Fruit fly (Drosophila melanogaster) whole organism, prepupa: ENCODE measurements around the gene CG7218.

Source experiments
- CG11294 ChIP-seq: fragments of 200-800 bp; sonication (Bioruptor generic); IDR thresholded peaks from 2 replicates; pipeline ENCODE4 v1.3.6; 2022; ENCODE audit warnings: missing biosample characterization, missing genetic modification characterization
- CG11762 ChIP-seq: fragments of 200-800 bp; sonication (Bioruptor generic); optimal IDR thresholded peaks from 3 replicates; lab custom pipeline; 2016; ENCODE audit warnings: missing biosample characterization, missing genetic modification characterization; ENCODE audit not compliant: insufficient read depth
- CG11902 ChIP-seq: fragments of 200-800 bp; sonication (Bioruptor generic); optimal IDR thresholded peaks from 3 replicates; lab custom pipeline; 2016; ENCODE audit warnings: missing biosample characterization, missing genetic modification characterization
- CG15336 ChIP-seq: fragments of 200-800 bp; sonication (Bioruptor generic); IDR thresholded peaks from 2 replicates; pipeline ENCODE4 v1.3.6; 2022; ENCODE audit warnings: missing biosample characterization, missing genetic modification characterization
- CG1621 ChIP-seq: fragments of 200-800 bp; sonication (Bioruptor generic); optimal IDR thresholded peaks from 3 replicates; lab custom pipeline; 2018; ENCODE audit warnings: missing biosample characterization, mild to moderate bottlenecking, missing genetic modification characterization
- CG16779 ChIP-seq: fragments of 200-800 bp; sonication (Bioruptor generic); optimal IDR thresholded peaks from 3 replicates; lab custom pipeline; 2017; ENCODE audit warnings: missing biosample characterization, mild to moderate bottlenecking, missing genetic modification characterization
- CG3032 ChIP-seq: fragments of 200-800 bp; optimal IDR thresholded peaks from 2 replicates; lab custom pipeline; 2019; ENCODE audit warnings: missing biosample characterization, mild to moderate bottlenecking, missing genetic modification characterization, moderate library complexity
- CG31627 ChIP-seq: fragments of 200-800 bp; sonication (Bioruptor generic); optimal IDR thresholded peaks from 3 replicates; lab custom pipeline; 2016; ENCODE audit warnings: missing biosample characterization, missing genetic modification characterization
- CG3919 ChIP-seq: fragments of 200-800 bp; sonication (Bioruptor generic); optimal IDR thresholded peaks from 3 replicates; lab custom pipeline; 2016; ENCODE audit warnings: missing biosample characterization, missing genetic modification characterization
- CG4318 ChIP-seq: fragments of 200-800 bp; sonication (Bioruptor generic); optimal IDR thresholded peaks from 3 replicates; lab custom pipeline; 2017; ENCODE audit warnings: missing biosample characterization, mild to moderate bottlenecking, missing genetic modification characterization
- CG6276 ChIP-seq: fragments of 200-800 bp; sonication (Bioruptor generic); optimal IDR thresholded peaks from 2 replicates; lab custom pipeline; 2017; ENCODE audit warnings: missing biosample characterization, mild to moderate bottlenecking, missing genetic modification characterization
- CG6792 ChIP-seq: fragments of 200-800 bp; sonication (Bioruptor generic); optimal IDR thresholded peaks from 3 replicates; lab custom pipeline; 2016; ENCODE audit warnings: missing biosample characterization, missing genetic modification characterization
- CG6808 ChIP-seq: fragments of 200-800 bp; sonication (Bioruptor generic); optimal IDR thresholded peaks from 3 replicates; lab custom pipeline; 2017; ENCODE audit warnings: missing biosample characterization, missing genetic modification characterization, mild to moderate bottlenecking, moderate library complexity, missing genetic modification reagents
- CG6854 ChIP-seq: fragments of 200-800 bp; sonication (Bioruptor generic); optimal IDR thresholded peaks from 2 replicates; lab custom pipeline; 2017; ENCODE audit warnings: missing biosample characterization, mild to moderate bottlenecking, missing genetic modification characterization
- CG7368 ChIP-seq: fragments of 200-800 bp; sonication (Bioruptor generic); optimal IDR thresholded peaks from 3 replicates; lab custom pipeline; 2016; ENCODE audit warnings: missing biosample characterization, missing genetic modification characterization
- CG8119 ChIP-seq: fragments of 200-800 bp; sonication (Bioruptor generic); IDR thresholded peaks from 3 replicates; pipeline ENCODE4 v1.3.6; 2022; ENCODE audit warnings: missing biosample characterization, missing genetic modification characterization
- CG8319 ChIP-seq: fragments of 200-800 bp; sonication (Bioruptor generic); optimal IDR thresholded peaks from 3 replicates; lab custom pipeline; 2016; ENCODE audit warnings: missing biosample characterization, missing genetic modification characterization
- CG8632 ChIP-seq: fragments of 200-800 bp; sonication (Bioruptor generic); optimal IDR thresholded peaks from 3 replicates; lab custom pipeline; 2016; ENCODE audit warnings: missing biosample characterization, missing genetic modification characterization
- CG9139 ChIP-seq: fragments of 200-800 bp; sonication (Bioruptor generic); optimal IDR thresholded peaks from 3 replicates; lab custom pipeline; 2017; ENCODE audit warnings: missing biosample characterization, mild to moderate bottlenecking, missing genetic modification characterization
- Eip75B ChIP-seq: fragments of 200-800 bp; sonication (Bioruptor generic); optimal IDR thresholded peaks from 3 replicates; lab custom pipeline; 2016; ENCODE audit warnings: missing biosample characterization, missing genetic modification characterization
- Eip78C ChIP-seq: fragments of 200-800 bp; sonication (Bioruptor generic); peaks from one replicate; lab custom pipeline; 2016; ENCODE audit warnings: missing biosample characterization, missing genetic modification characterization
- Ets96B ChIP-seq: fragments of 200-800 bp; optimal IDR thresholded peaks from 2 replicates; lab custom pipeline; 2019; ENCODE audit warnings: missing biosample characterization, mild to moderate bottlenecking, missing genetic modification characterization, moderate library complexity
- Hr38 ChIP-seq: sonication (Bioruptor generic); optimal IDR thresholded peaks from 2 replicates; lab custom pipeline; 2016; ENCODE audit warnings: missing biosample characterization, missing genetic modification characterization
- Hr39 ChIP-seq: fragments of 200-800 bp; sonication (Bioruptor generic); optimal IDR thresholded peaks from 2 replicates; lab custom pipeline; 2016; ENCODE audit warnings: missing biosample characterization, missing genetic modification characterization
- Lpt ChIP-seq: fragments of 200-800 bp; sonication (Bioruptor generic); optimal IDR thresholded peaks from 3 replicates; lab custom pipeline; 2016; ENCODE audit warnings: missing biosample characterization, missing genetic modification characterization
- Sox102F ChIP-seq: fragments of 200-800 bp; sonication (Bioruptor generic); optimal IDR thresholded peaks from 2 replicates; lab custom pipeline; 2016; ENCODE audit warnings: missing biosample characterization, mild to moderate bottlenecking, missing genetic modification characterization
- Sox14 ChIP-seq: fragments of 200-800 bp; sonication (Bioruptor generic); optimal IDR thresholded peaks from 3 replicates; lab custom pipeline; 2016; ENCODE audit warnings: missing biosample characterization, missing genetic modification characterization
- Sox15 ChIP-seq: fragments of 200-800 bp; sonication (Bioruptor generic); optimal IDR thresholded peaks from 3 replicates; lab custom pipeline; 2016; ENCODE audit warnings: missing biosample characterization, missing genetic modification characterization
- achi ChIP-seq: fragments of 200-800 bp; sonication (Bioruptor generic); optimal IDR thresholded peaks from 3 replicates; lab custom pipeline; 2016; ENCODE audit warnings: missing biosample characterization, missing genetic modification characterization
- acj6 ChIP-seq: fragments of 200-800 bp; sonication (Bioruptor generic); optimal IDR thresholded peaks from 3 replicates; lab custom pipeline; 2016; ENCODE audit warnings: missing biosample characterization, missing genetic modification characterization
- cyc ChIP-seq: fragments of 200-800 bp; sonication (Bioruptor generic); optimal IDR thresholded peaks from 3 replicates; lab custom pipeline; 2016; ENCODE audit warnings: missing biosample characterization, missing genetic modification characterization
- dsx ChIP-seq: fragments of 200-800 bp; optimal IDR thresholded peaks from 3 replicates; lab custom pipeline; 2019; ENCODE audit warnings: missing biosample characterization, mild to moderate bottlenecking, missing genetic modification characterization, moderate library complexity; ENCODE audit not compliant: poor library complexity, severe bottlenecking
- eg ChIP-seq: fragments of 200-800 bp; sonication (Bioruptor generic); IDR thresholded peaks from 3 replicates; pipeline ENCODE4 v1.3.6; 2022; ENCODE audit warnings: missing biosample characterization, missing genetic modification characterization
- esn ChIP-seq: fragments of 200-800 bp; sonication (Bioruptor generic); optimal IDR thresholded peaks from 2 replicates; lab custom pipeline; 2016; ENCODE audit warnings: missing biosample characterization, mild to moderate bottlenecking, missing genetic modification characterization, moderate library complexity
- fd85E ChIP-seq: fragments of 200-800 bp; sonication (Bioruptor generic); optimal IDR thresholded peaks from 3 replicates; lab custom pipeline; 2016; ENCODE audit warnings: missing biosample characterization, missing genetic modification characterization
- fkh ChIP-seq: fragments of 200-800 bp; sonication (Bioruptor generic); optimal IDR thresholded peaks from 3 replicates; lab custom pipeline; 2017; ENCODE audit warnings: missing biosample characterization, mild to moderate bottlenecking, missing genetic modification characterization, moderate library complexity
- lz ChIP-seq: fragments of 200-800 bp; sonication (Bioruptor generic); optimal IDR thresholded peaks from 3 replicates; lab custom pipeline; 2016; ENCODE audit warnings: missing biosample characterization, missing genetic modification characterization
- net ChIP-seq: fragments of 200-800 bp; sonication (Bioruptor generic); optimal IDR thresholded peaks from 3 replicates; lab custom pipeline; 2016; ENCODE audit warnings: missing biosample characterization, missing genetic modification characterization
- pdm3 ChIP-seq: fragments of 200-800 bp; sonication (Bioruptor generic); optimal IDR thresholded peaks from 3 replicates; lab custom pipeline; 2016; ENCODE audit warnings: missing biosample characterization, missing genetic modification characterization
- salr ChIP-seq, 2 experiments: fragments of 200-800 bp; sonication (Bioruptor generic); optimal IDR thresholded peaks; 3 replicates each; lab custom pipeline; 2016 to 2018; ENCODE audit warnings: missing biosample characterization in 2 of 2, missing genetic modification characterization in 2 of 2, mild to moderate bottlenecking in 1 of 2
- spab ChIP-seq: fragments of 200-800 bp; sonication (Bioruptor generic); optimal IDR thresholded peaks from 2 replicates; lab custom pipeline; 2017; ENCODE audit warnings: missing biosample characterization, mild to moderate bottlenecking, missing genetic modification characterization, missing genetic modification reagents
- vri ChIP-seq: fragments of 200-800 bp; sonication (Bioruptor generic); optimal IDR thresholded peaks from 3 replicates; lab custom pipeline; 2016; ENCODE audit warnings: missing biosample characterization, mild to moderate bottlenecking, missing genetic modification characterization

Gene CG7218

DNA sequence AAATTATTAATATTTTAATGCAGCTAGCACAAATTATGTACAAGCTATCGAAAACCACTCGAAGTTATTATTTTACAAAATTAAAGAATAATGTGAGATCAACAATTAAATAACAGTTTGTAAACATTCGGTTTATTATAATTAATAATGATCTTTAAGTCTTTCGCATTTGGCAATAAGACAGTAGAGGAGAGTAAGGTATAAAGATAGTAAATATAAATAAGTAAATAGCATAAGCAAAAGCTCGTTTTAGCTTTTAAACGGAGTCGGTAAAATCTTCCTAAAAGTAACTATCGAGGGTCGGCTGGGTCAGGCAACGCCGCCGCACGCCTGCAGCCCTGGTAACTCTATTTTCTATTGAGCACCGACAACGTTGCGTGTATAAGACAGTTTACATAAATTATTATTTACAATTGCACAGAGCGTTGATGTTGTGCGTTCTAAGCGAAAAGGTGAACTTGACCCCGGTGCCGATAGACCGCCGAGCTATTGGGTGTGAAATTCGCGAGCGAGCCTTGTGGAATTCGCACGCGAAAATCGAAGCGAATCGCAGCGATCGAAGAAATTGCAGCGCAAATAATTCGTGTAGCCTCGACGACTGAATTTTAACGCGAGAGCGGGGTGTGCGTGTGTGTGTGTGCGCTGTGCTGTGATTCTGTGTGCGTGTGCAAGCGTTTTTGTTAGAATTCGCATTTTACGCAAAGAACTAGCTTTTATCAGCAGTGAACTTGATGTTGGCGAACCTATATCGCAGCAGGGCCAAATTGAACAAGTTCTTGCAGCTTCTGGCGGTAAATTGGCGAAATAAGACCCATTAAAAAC lies 3.4 kb upstream of the CG7218 start, which contains the start of gene wrd (continued):
- peak; percentile 19 for TF ChIP-seq cyc
- no peak for TF ChIP-seq CG11294 (GFP tag; lab: Robert Waterston, UW)
- no peak for TF ChIP-seq CG9139 (GFP tag; lab: Kevin White, UChicago)
- TF ChIP-seq CG6808 (GFP tag; lab: Kevin White, UChicago): no peak
- no peak for TF ChIP-seq dsx (GFP tag; lab: Kevin White, UChicago)
- no peak for TF ChIP-seq CG6854 (GFP tag; lab: Kevin White, UChicago)
- no peak for TF ChIP-seq Lpt
- peak; percentile 28 for TF ChIP-seq Hr39
- peak; percentile 11 for TF ChIP-seq vri
- no peak for TF ChIP-seq CG8632
- TF ChIP-seq, all 60 proteins: peak for 23

dm6 chr3R:18167173-18167415 lies 2.9 kb upstream of the CG7218 start, which contains the start of the genes CG7215 and Prx5:
CG7215 (minus strand) TSS chr3R:18167273.
Prx5 (minus strand) TSS chr3R:18167273.
- TF ChIP-seq Sox102F: no peak
- no peak for TF ChIP-seq CG8319 (GFP tag; lab: Kevin White, UChicago)
- TF ChIP-seq CG3919 (GFP tag; lab: Kevin White, UChicago): no peak
- no peak for TF ChIP-seq pdm3 (GFP tag; lab: Kevin White, UChicago)
- TF ChIP-seq CG7368 (GFP tag; lab: Kevin White, UChicago): no peak

DNA sequence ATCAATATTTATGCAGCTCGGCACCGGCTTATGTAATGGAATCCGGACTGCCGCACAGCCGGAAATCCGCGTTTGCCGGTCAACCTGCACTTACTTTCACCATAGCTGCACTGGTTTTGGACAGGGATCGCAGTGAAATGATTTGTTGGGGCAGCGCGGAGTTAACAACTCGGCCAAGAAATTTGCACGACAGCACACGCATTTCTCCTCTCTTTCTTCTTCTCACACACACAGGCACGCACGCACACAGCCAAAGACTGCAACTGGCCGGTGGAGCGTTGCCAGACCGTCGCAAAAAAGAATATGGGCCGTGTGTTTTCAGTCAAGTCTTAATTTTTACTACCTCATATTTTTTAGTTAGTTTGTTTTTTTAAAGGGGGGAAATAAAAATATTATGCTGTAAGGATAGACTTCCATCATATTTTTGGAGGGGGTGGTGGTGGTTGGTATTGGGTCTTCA lies 2.1 kb upstream of the CG7218 start:
- peak; percentile 41 for TF ChIP-seq Sox14 (GFP tag; lab: Kevin White, UChicago)
- TF ChIP-seq Eip78C (GFP tag; lab: Kevin White, UChicago): peak; percentile 72
- peak; percentile 10 for TF ChIP-seq Eip75B (GFP tag; lab: Kevin White, UChicago)
- TF ChIP-seq cyc: peak; percentile 20
- peak; percentile 8 for TF ChIP-seq lz (GFP tag; lab: Kevin White, UChicago)
- TF ChIP-seq CG3919 (GFP tag; lab: Kevin White, UChicago): peak; percentile 23
- no peak for TF ChIP-seq esn (GFP tag; lab: Kevin White, UChicago)
- no peak for TF ChIP-seq CG31627 (GFP tag; lab: Kevin White, UChicago)
- TF ChIP-seq vri: peak; percentile 44
- no peak for TF ChIP-seq CG3032 (tag; lab: Kevin White, UChicago)
- TF ChIP-seq CG6854 (GFP tag; lab: Kevin White, UChicago): peak; percentile 15

- TF ChIP-seq CG9139 (GFP tag; lab: Kevin White, UChicago): no peak
- no peak for TF ChIP-seq Sox15 (GFP tag; lab: Kevin White, UChicago)
- TF ChIP-seq CG6276 (GFP tag; lab: Kevin White, UChicago): no peak
- TF ChIP-seq CG6792: no peak
- no peak for TF ChIP-seq CG7368 (GFP tag; lab: Kevin White, UChicago)
- TF ChIP-seq achi (GFP tag; lab: Kevin White, UChicago): no peak
- TF ChIP-seq CG4318: no peak
- no peak for TF ChIP-seq spab (GFP tag; lab: Kevin White, UChicago)
- no peak for TF ChIP-seq CG6808 (GFP tag; lab: Kevin White, UChicago)
- TF ChIP-seq Hr38 (GFP tag; lab: Kevin White, UChicago): no peak
These were observed 3.9 kb downstream of the CG7218 start for dm6 chr3R:18160165-18160814.

- no peak for TF ChIP-seq spab (GFP tag; lab: Kevin White, UChicago)
- no peak for TF ChIP-seq CG7368 (GFP tag; lab: Kevin White, UChicago)
- no peak for TF ChIP-seq fkh (GFP tag; lab: Kevin White, UChicago)
- TF ChIP-seq CG6808 (GFP tag; lab: Kevin White, UChicago): no peak
- no peak for TF ChIP-seq CG11902 (GFP tag; lab: Kevin White, UChicago)
- TF ChIP-seq net (GFP tag; lab: Kevin White, UChicago): no peak
- TF ChIP-seq CG15336 (GFP tag; lab: Robert Waterston, UW): no peak
- TF ChIP-seq acj6 (GFP tag; lab: Kevin White, UChicago): no peak
- no peak for TF ChIP-seq fd85E (GFP tag; lab: Kevin White, UChicago)
- no peak for TF ChIP-seq CG11762 (GFP tag; lab: Kevin White, UChicago)
- TF ChIP-seq CG4318: no peak
- no peak for TF ChIP-seq eg (GFP tag; lab: Robert Waterston, UW)
- no peak for TF ChIP-seq salr (GFP tag; optimal IDR thresholded peaks at IDR 0.05; lab: Kevin White, UChicago)
- no peak for TF ChIP-seq CG9139 (GFP tag; lab: Kevin White, UChicago)
- TF ChIP-seq Ets96B (tag; lab: Kevin White, UChicago): no peak
- no peak for TF ChIP-seq CG16779 (tag; lab: Kevin White, UChicago)
- TF ChIP-seq Hr38 (GFP tag; lab: Kevin White, UChicago): no peak
- no peak for TF ChIP-seq CG8119 (GFP tag; lab: Robert Waterston, UW)
- no peak for TF ChIP-seq CG1621 (tag; lab: Kevin White, UChicago)
These were observed 5.8 kb downstream of the CG7218 start, which contains the start of gene CG14315 for dm6 chr3R:18158401-18158800. CG14315 (plus strand) TSS chr3R:18158701.
